Fruit fly (Drosophila melanogaster) whole organism, embryonic: ENCODE measurements around the gene WASp.

ENCODE experiments used
- Aef1 ChIP-seq: fragments of 200-800 bp; sonication (Bioruptor generic); IDR thresholded peaks from 3 replicates; pipeline ENCODE4 v1.3.6; 2022; ENCODE audit warnings: missing biosample characterization, missing genetic modification characterization
- BtbVII ChIP-seq: fragments of 200-800 bp; sonication (Bioruptor generic); optimal IDR thresholded peaks from 3 replicates; lab custom pipeline; 2017; ENCODE audit warnings: missing biosample characterization, mild to moderate bottlenecking, missing genetic modification characterization
- CG12104 ChIP-seq: fragments of 200-800 bp; sonication (Bioruptor generic); optimal IDR thresholded peaks from 3 replicates; lab custom pipeline; 2016; ENCODE audit warnings: missing biosample characterization, missing genetic modification characterization
- CG14710 ChIP-seq: fragments of 200-800 bp; sonication (Bioruptor generic); optimal IDR thresholded peaks from 3 replicates; lab custom pipeline; 2019; ENCODE audit warnings: missing biosample characterization, mild to moderate bottlenecking, missing genetic modification characterization, moderate library complexity
- CG16779 ChIP-seq: fragments of 200-800 bp; sonication (Bioruptor generic); IDR thresholded peaks from 2 replicates; pipeline ENCODE4 v1.3.6; 2022; ENCODE audit warnings: missing biosample characterization, missing genetic modification characterization
- CG17186 ChIP-seq: fragments of 200-800 bp; sonication (Bioruptor generic); optimal IDR thresholded peaks from 3 replicates; lab custom pipeline; 2017; ENCODE audit warnings: missing biosample characterization, missing genetic modification reagents, missing genetic modification characterization
- CG17361 ChIP-seq: fragments of 200-800 bp; sonication (Bioruptor generic); IDR thresholded peaks from 3 replicates; pipeline ENCODE4 v1.3.6; 2022; ENCODE audit warnings: missing biosample characterization, missing genetic modification characterization
- CG17912 ChIP-seq: fragments of 200-800 bp; sonication (Bioruptor generic); optimal IDR thresholded peaks from 2 replicates; lab custom pipeline; 2018; ENCODE audit warnings: missing biosample characterization, mild to moderate bottlenecking, missing genetic modification characterization
- CG18599 ChIP-seq: fragments of 200-800 bp; sonication (Bioruptor generic); optimal IDR thresholded peaks from 3 replicates; lab custom pipeline; 2017; ENCODE audit warnings: missing biosample characterization, missing genetic modification characterization, mild to moderate bottlenecking, moderate library complexity, missing genetic modification reagents
- CG2129 ChIP-seq: fragments of 200-800 bp; sonication (Bioruptor generic); IDR thresholded peaks from 2 replicates; pipeline ENCODE4 v1.3.6; 2022; ENCODE audit warnings: missing biosample characterization, missing genetic modification characterization; ENCODE audit not compliant: partially characterized antibody
- CG2678 ChIP-seq: fragments of 200-800 bp; sonication (Bioruptor generic); optimal IDR thresholded peaks from 3 replicates; lab custom pipeline; 2019; ENCODE audit warnings: missing biosample characterization, mild to moderate bottlenecking, missing genetic modification characterization, moderate library complexity
- CG31224 ChIP-seq: fragments of 200-800 bp; sonication (Bioruptor generic); IDR thresholded peaks from 2 replicates; pipeline ENCODE4 v1.3.6; 2022; ENCODE audit warnings: missing biosample characterization, missing genetic modification characterization
- CG4328 ChIP-seq: fragments of 200-800 bp; sonication (Bioruptor generic); optimal IDR thresholded peaks from 3 replicates; lab custom pipeline; 2017; ENCODE audit warnings: missing biosample characterization, missing genetic modification reagents, missing genetic modification characterization
- CG4854 ChIP-seq: fragments of 200-800 bp; sonication (Bioruptor generic); optimal IDR thresholded peaks from 2 replicates; lab custom pipeline; 2016; ENCODE audit warnings: missing biosample characterization, missing genetic modification characterization, inconsistent platforms
- CG6854 ChIP-seq: fragments of 200-800 bp; sonication (Bioruptor generic); optimal IDR thresholded peaks from 3 replicates; lab custom pipeline; 2017; ENCODE audit warnings: missing biosample characterization, mild to moderate bottlenecking, missing genetic modification characterization
- CG7372 ChIP-seq: fragments of 200-800 bp; sonication (Bioruptor generic); IDR thresholded peaks from 2 replicates; pipeline ENCODE4 v1.3.6; 2022; ENCODE audit warnings: missing biosample characterization, missing genetic modification characterization
- CG7745 ChIP-seq: fragments of 200-800 bp; sonication (Bioruptor generic); optimal IDR thresholded peaks from 2 replicates; lab custom pipeline; 2018; ENCODE audit warnings: missing biosample characterization, mild to moderate bottlenecking, missing genetic modification characterization, moderate library complexity
- CG7839 ChIP-seq: fragments of 200-800 bp; sonication (Bioruptor generic); optimal IDR thresholded peaks from 3 replicates; lab custom pipeline; 2018; ENCODE audit warnings: missing biosample characterization, mild to moderate bottlenecking, missing genetic modification characterization, moderate library complexity
- CG8281 ChIP-seq: fragments of 200-800 bp; sonication (Bioruptor generic); optimal IDR thresholded peaks from 2 replicates; lab custom pipeline; 2018; ENCODE audit warnings: missing biosample characterization, mild to moderate bottlenecking, missing genetic modification characterization, moderate library complexity
- CHES-1-like ChIP-seq: fragments of 200-800 bp; sonication (Bioruptor generic); optimal IDR thresholded peaks from 2 replicates; lab custom pipeline; 2016; ENCODE audit warnings: missing biosample characterization, missing genetic modification characterization
- CkIIα-i1 ChIP-seq: fragments of 200-800 bp; sonication (Bioruptor generic); IDR thresholded peaks from 2 replicates; pipeline ENCODE4 v1.3.6; 2022; ENCODE audit warnings: missing biosample characterization, missing genetic modification characterization
- D19B ChIP-seq: fragments of 200-800 bp; sonication (Bioruptor generic); optimal IDR thresholded peaks from 2 replicates; lab custom pipeline; 2017; ENCODE audit warnings: missing biosample characterization, mild to moderate bottlenecking, missing genetic modification characterization
- Gsc ChIP-seq: fragments of 200-800 bp; sonication (Bioruptor generic); IDR thresholded peaks from 2 replicates; pipeline ENCODE4 v1.3.6; 2022; ENCODE audit warnings: missing biosample characterization, missing genetic modification characterization
- Hey ChIP-seq: fragments of 200-800 bp; sonication (Bioruptor generic); optimal IDR thresholded peaks from 3 replicates; lab custom pipeline; 2018; ENCODE audit warnings: missing biosample characterization, mild to moderate bottlenecking, missing genetic modification characterization
- Hmx ChIP-seq: fragments of 200-800 bp; sonication (Bioruptor generic); optimal IDR thresholded peaks from 2 replicates; lab custom pipeline; 2016; ENCODE audit warnings: missing biosample characterization, missing genetic modification characterization
- Hr78 ChIP-seq, 2 experiments: fragments of 200-800 bp in 1 of 2; fragments of >200 bp in 1 of 2; sonication (Bioruptor generic) in 1 of 2; optimal IDR thresholded peaks; 2 replicates each; lab custom pipeline; 2017 to 2019; ENCODE audit warnings: missing biosample characterization in 2 of 2, missing genetic modification characterization in 2 of 2, mild to moderate bottlenecking in 1 of 2, moderate library complexity in 1 of 2
- MBD-R2 ChIP-seq: fragments of 200-800 bp; sonication (Bioruptor generic); IDR thresholded peaks from 2 replicates; pipeline ENCODE4 v1.3.6; 2022; ENCODE audit warnings: missing biosample characterization, missing genetic modification characterization
- Med ChIP-seq: fragments of 200-800 bp; sonication (Bioruptor generic); peaks from one replicate; lab custom pipeline; 2016; ENCODE audit warnings: missing biosample characterization, missing genetic modification characterization, mild to moderate bottlenecking, inconsistent platforms, moderate library complexity
- Taf1 ChIP-seq: fragments of 200-800 bp; sonication (Bioruptor generic); IDR thresholded peaks from 2 replicates; pipeline ENCODE4 v1.3.6; 2022; ENCODE audit warnings: missing biosample characterization, missing genetic modification characterization
- ato ChIP-seq: fragments of 200-800 bp; sonication (Bioruptor generic); IDR thresholded peaks from 2 replicates; pipeline ENCODE4 v1.3.6; 2022; ENCODE audit warnings: missing biosample characterization, missing genetic modification characterization; ENCODE audit not compliant: partially characterized antibody
- dmrt11E ChIP-seq: fragments of 200-800 bp; sonication (Bioruptor generic); optimal IDR thresholded peaks from 3 replicates; lab custom pipeline; 2018; ENCODE audit warnings: missing biosample characterization, mild to moderate bottlenecking, missing genetic modification characterization, moderate library complexity
- eve ChIP-seq, 2 experiments: fragments of >200 bp; optimal IDR thresholded peaks; 2 replicates each; lab custom pipeline; 2017; ENCODE audit warnings: missing biosample characterization in 2 of 2, missing genetic modification characterization in 2 of 2
- exex ChIP-seq: fragments of 200-800 bp; sonication (Bioruptor generic); optimal IDR thresholded peaks from 4 replicates; lab custom pipeline; 2018; ENCODE audit warnings: missing biosample characterization, mild to moderate bottlenecking, missing genetic modification characterization, moderate library complexity
- mam ChIP-seq: fragments of 200-800 bp; sonication (Bioruptor generic); optimal IDR thresholded peaks from 3 replicates; lab custom pipeline; 2016; ENCODE audit warnings: missing biosample characterization, missing genetic modification characterization
- nmo ChIP-seq: fragments of 200-800 bp; sonication (Bioruptor generic); optimal IDR thresholded peaks from 2 replicates; lab custom pipeline; 2018; ENCODE audit warnings: missing biosample characterization, mild to moderate bottlenecking, missing genetic modification characterization, moderate library complexity
- nom ChIP-seq: fragments of 200-800 bp; sonication (Bioruptor generic); optimal IDR thresholded peaks from 2 replicates; lab custom pipeline; 2017; ENCODE audit warnings: missing biosample characterization, missing genetic modification characterization, mild to moderate bottlenecking, moderate library complexity, missing genetic modification reagents
- ranshi ChIP-seq: fragments of 200-800 bp; sonication (Bioruptor generic); IDR thresholded peaks from 2 replicates; pipeline ENCODE4 v1.3.6; 2022; ENCODE audit warnings: missing biosample characterization, missing genetic modification characterization
- rib ChIP-seq: fragments of 200-800 bp; sonication (Bioruptor generic); IDR thresholded peaks from 2 replicates; pipeline ENCODE4 v1.3.6; 2022; ENCODE audit warnings: missing biosample characterization, missing genetic modification characterization
- slou ChIP-seq: fragments of 200-800 bp; sonication (Bioruptor generic); optimal IDR thresholded peaks from 3 replicates; lab custom pipeline; 2016; ENCODE audit warnings: missing biosample characterization, missing genetic modification characterization
- so ChIP-seq: fragments of 200-800 bp; sonication (Bioruptor generic); IDR thresholded peaks from 3 replicates; pipeline ENCODE4 v1.3.6; 2022; ENCODE audit warnings: missing biosample characterization, missing genetic modification characterization
- tap ChIP-seq: fragments of 200-800 bp; optimal IDR thresholded peaks from 3 replicates; lab custom pipeline; 2019; ENCODE audit warnings: missing biosample characterization, mild to moderate bottlenecking, missing genetic modification characterization, moderate library complexity
- tgo ChIP-seq: fragments of 200-800 bp; sonication (Bioruptor generic); IDR thresholded peaks from 3 replicates; pipeline ENCODE4 v1.3.6; 2022; ENCODE audit warnings: missing biosample characterization, missing genetic modification characterization
- wor ChIP-seq: fragments of 200-800 bp; sonication (Bioruptor generic); IDR thresholded peaks from 2 replicates; pipeline ENCODE4 v1.3.6; 2022; ENCODE audit warnings: missing biosample characterization, missing genetic modification characterization

WASp gene

dm6 chr3R:28850662-28851257 lies 18.9 kb upstream of the WASp start (continued):
- TF ChIP-seq MBD-R2 (GFP tag; lab: Robert Waterston, UW) = no peak
- no peak for TF ChIP-seq CG12104 (GFP tag; lab: Kevin White, UChicago)
- TF ChIP-seq rib (GFP tag; lab: Robert Waterston, UW) = no peak

dm6 chr3R:28848693-28849470 lies 17.1 kb upstream of the WASp start:
- no peak for TF ChIP-seq CG4854 (GFP tag; lab: Kevin White, UChicago)
- TF ChIP-seq Hr78 (GFP tag; optimal IDR thresholded peaks at IDR 0.05; lab: Kevin White, UChicago) = peak in 1 of 2 experiments; percentile 25
- peak; percentile 43 for TF ChIP-seq Med (GFP tag; lab: Kevin White, UChicago)
- no peak for TF ChIP-seq wor (GFP tag; lab: Robert Waterston, UW)
- TF ChIP-seq eve (GFP tag; optimal IDR thresholded peaks at IDR 0.05; lab: Kevin White, UChicago) = peak in 1 of 2 experiments; percentile 54
- TF ChIP-seq CG31224 = no peak
- peak; percentile 38; the same call in 1 of the 2 replicates for TF ChIP-seq CG7372 (GFP tag; lab: Robert Waterston, UW)
- no peak for TF ChIP-seq so (GFP tag; lab: Robert Waterston, UW)
- no peak for TF ChIP-seq Taf1 (GFP tag; lab: Robert Waterston, UW)
- peak; percentile 66 for TF ChIP-seq CG8281 (tag; lab: Kevin White, UChicago)
- TF ChIP-seq ato (GFP tag; lab: Robert Waterston, UW) = no peak
- peak; percentile 36 for TF ChIP-seq exex (tag; lab: Kevin White, UChicago)
- TF ChIP-seq dmrt11E = no peak
- TF ChIP-seq Hey = peak; percentile 43
- TF ChIP-seq, all 482 proteins: peak for 7

- TF ChIP-seq ranshi (GFP tag; lab: Robert Waterston, UW) = no peak
- no peak for TF ChIP-seq CG7745
- TF ChIP-seq CG17912 (GFP tag; lab: Kevin White, UChicago) = no peak
- no peak for TF ChIP-seq mam
- no peak for TF ChIP-seq Aef1 (GFP tag; lab: Robert Waterston, UW)
- TF ChIP-seq nom (GFP tag; lab: Kevin White, UChicago) = peak; percentile 3
- TF ChIP-seq CG16779 = no peak
- TF ChIP-seq tgo (GFP tag; lab: Robert Waterston, UW) = no peak
- TF ChIP-seq nmo = peak; percentile 23
- TF ChIP-seq CG4328 (GFP tag; lab: Kevin White, UChicago) = no peak
- TF ChIP-seq CkIIα-i1 (GFP tag; lab: Robert Waterston, UW) = no peak
- TF ChIP-seq Hey = peak; percentile 84
- no peak for TF ChIP-seq CHES-1-like (GFP tag; lab: Kevin White, UChicago)
- no peak for TF ChIP-seq exex (tag; lab: Kevin White, UChicago)
- no peak for TF ChIP-seq CG6854
- no peak for TF ChIP-seq BtbVII
- no peak for TF ChIP-seq CG18599 (GFP tag; lab: Kevin White, UChicago)
- TF ChIP-seq D19B = no peak
- TF ChIP-seq slou = no peak
- TF ChIP-seq Gsc = no peak
- TF ChIP-seq CG7839 (tag; lab: Kevin White, UChicago) = peak; percentile 39
- TF ChIP-seq CG17186 (GFP tag; lab: Kevin White, UChicago) = no peak
- TF ChIP-seq CG14710 (tag; lab: Kevin White, UChicago) = peak; percentile 31
- peak; percentile 8 for TF ChIP-seq tap (tag; lab: Kevin White, UChicago)
- TF ChIP-seq CG17361 (GFP tag; lab: Robert Waterston, UW) = peak; percentile 52; the same call in 2 of the 3 replicates
- no peak for TF ChIP-seq Hmx (GFP tag; lab: Kevin White, UChicago)
- peak; percentile 40 for TF ChIP-seq CG2678 (tag; lab: Kevin White, UChicago)
- TF ChIP-seq CG2129 (GFP tag; lab: Robert Waterston, UW) = no peak
Measured at dm6 chr3R:28847547-28848316, 15.9 kb upstream of the WASp start.
